Worm (Caenorhabditis elegans): Measurements from ENCODE around the gene scl-20.

ce11 chrV:18734381-18734780 lies at the start of gene scl-20:
- TF ChIP-seq fkh-6 (tag; optimal IDR thresholded peaks at IDR 0.05) (no peak), lin-11 (tag; optimal IDR thresholded peaks at IDR 0.05) (no peak), ceh-31 (tag; optimal IDR thresholded peaks at IDR 0.05) (no peak), dmd-4 (tag; optimal IDR thresholded peaks at IDR 0.05; ENCODE audit: borderline replicate concordance) (no peak), Y22D7AL.16 (tag; optimal IDR thresholded peaks at IDR 0.05) (no peak), tbx-2 (tag; optimal IDR thresholded peaks at IDR 0.05) (no peak), gmeb-2 (tag; optimal IDR thresholded peaks at IDR 0.05) (no peak), ceh-24 (tag; optimal IDR thresholded peaks at IDR 0.05) (no peak), unc-55 (GFP tag; optimal IDR thresholded peaks at IDR 0.05) (no peak), rnt-1 (tag; optimal IDR thresholded peaks at IDR 0.05) (no peak), ceh-14 (tag; optimal IDR thresholded peaks at IDR 0.05) (no peak), ceh-9 (tag; optimal IDR thresholded peaks at IDR 0.05) (no peak), nhr-11 (tag; optimal IDR thresholded peaks at IDR 0.05) (no peak)
